Fruit fly (Drosophila melanogaster) whole organism, embryonic: ENCODE data around the gene superdeath.

Experiments used
- Abd-B ChIP-seq: fragments of 200-800 bp; sonication (Bioruptor generic); optimal IDR thresholded peaks from 2 replicates; lab custom pipeline; 2018; ENCODE audit warnings: missing biosample characterization, mild to moderate bottlenecking, missing genetic modification characterization, moderate library complexity
- Adf1 ChIP-seq: fragments of 200-800 bp; sonication (Bioruptor generic); IDR thresholded peaks from 2 replicates; pipeline ENCODE4 v1.3.6; 2022; ENCODE audit warnings: missing biosample characterization, missing genetic modification characterization
- Antp ChIP-seq: fragments of 200-800 bp; sonication (Bioruptor generic); optimal IDR thresholded peaks from 3 replicates; lab custom pipeline; 2016; ENCODE audit warnings: missing biosample characterization, missing genetic modification characterization
- Atf-2 ChIP-seq: fragments of 200-800 bp; sonication (Bioruptor generic); optimal IDR thresholded peaks from 2 replicates; lab custom pipeline; 2016; ENCODE audit warnings: missing biosample characterization, missing genetic modification characterization
- Atf6 ChIP-seq: fragments of 200-800 bp; sonication (Bioruptor generic); IDR thresholded peaks from 2 replicates; pipeline ENCODE4 v1.3.6; 2022; ENCODE audit warnings: missing biosample characterization, missing genetic modification characterization
- Bgb ChIP-seq: fragments of 200-800 bp; sonication (Bioruptor generic); IDR thresholded peaks from 2 replicates; pipeline ENCODE4 v1.3.6; 2022; ENCODE audit warnings: missing biosample characterization, missing genetic modification characterization; ENCODE audit not compliant: partially characterized antibody
- CG11247 ChIP-seq: fragments of 200-800 bp; sonication (Bioruptor generic); IDR thresholded peaks from 2 replicates; pipeline ENCODE4 v1.3.6; 2022; ENCODE audit warnings: missing biosample characterization, missing genetic modification characterization
- CG11456 ChIP-seq: fragments of 200-800 bp; sonication (Bioruptor generic); IDR thresholded peaks from 3 replicates; pipeline ENCODE4 v1.3.6; 2022; ENCODE audit warnings: missing biosample characterization, missing genetic modification characterization
- CG11723 ChIP-seq: fragments of 200-800 bp; sonication (Bioruptor generic); optimal IDR thresholded peaks from 2 replicates; lab custom pipeline; 2017; ENCODE audit warnings: missing biosample characterization, mild to moderate bottlenecking, missing genetic modification characterization
- CG12071 ChIP-seq: fragments of 200-800 bp; sonication (Bioruptor generic); optimal IDR thresholded peaks from 3 replicates; lab custom pipeline; 2018; ENCODE audit warnings: missing biosample characterization, mild to moderate bottlenecking, missing genetic modification characterization
- CG12219 ChIP-seq: fragments of 200-800 bp; sonication (Bioruptor generic); optimal IDR thresholded peaks from 3 replicates; lab custom pipeline; 2018; ENCODE audit warnings: missing biosample characterization, mild to moderate bottlenecking, missing genetic modification characterization
- CG12299 ChIP-seq: fragments of 200-800 bp; sonication (Bioruptor generic); optimal IDR thresholded peaks from 2 replicates; lab custom pipeline; 2018; ENCODE audit warnings: missing biosample characterization, mild to moderate bottlenecking, missing genetic modification characterization
- CG14050 ChIP-seq: fragments of 200-800 bp; sonication (Bioruptor generic); IDR thresholded peaks from 3 replicates; pipeline ENCODE4 v1.3.6; 2022; ENCODE audit warnings: missing biosample characterization, missing genetic modification characterization
- CG15011 ChIP-seq: fragments of 200-800 bp; sonication (Bioruptor generic); optimal IDR thresholded peaks from 3 replicates; lab custom pipeline; 2018; ENCODE audit warnings: missing biosample characterization, mild to moderate bottlenecking, missing genetic modification characterization
- CG15601 ChIP-seq: fragments of 200-800 bp; sonication (Bioruptor generic); optimal IDR thresholded peaks from 3 replicates; lab custom pipeline; 2019; ENCODE audit warnings: missing biosample characterization, mild to moderate bottlenecking, missing genetic modification characterization, moderate library complexity
- CG2199 ChIP-seq: fragments of 200-800 bp; sonication (Bioruptor generic); IDR thresholded peaks from 3 replicates; pipeline ENCODE4 v1.3.6; 2022; ENCODE audit warnings: missing biosample characterization, missing genetic modification characterization
- CG31224 ChIP-seq: fragments of 200-800 bp; sonication (Bioruptor generic); IDR thresholded peaks from 2 replicates; pipeline ENCODE4 v1.3.6; 2022; ENCODE audit warnings: missing biosample characterization, missing genetic modification characterization
- CG31388 ChIP-seq: fragments of 200-800 bp; sonication (Bioruptor generic); optimal IDR thresholded peaks from 2 replicates; lab custom pipeline; 2016; ENCODE audit warnings: missing biosample characterization, missing genetic modification characterization
- CG4328 ChIP-seq: fragments of 200-800 bp; sonication (Bioruptor generic); optimal IDR thresholded peaks from 3 replicates; lab custom pipeline; 2017; ENCODE audit warnings: missing biosample characterization, missing genetic modification reagents, missing genetic modification characterization
- CG4617 ChIP-seq: fragments of 200-800 bp; sonication (Bioruptor generic); optimal IDR thresholded peaks from 3 replicates; lab custom pipeline; 2016; ENCODE audit warnings: missing biosample characterization, missing genetic modification characterization, borderline replicate concordance
- CG4730 ChIP-seq: fragments of 200-800 bp; sonication (Bioruptor generic); IDR thresholded peaks from 2 replicates; pipeline ENCODE4 v1.3.6; 2022; ENCODE audit warnings: missing biosample characterization, missing genetic modification characterization
- CG7271 ChIP-seq: fragments of 200-800 bp; sonication (Bioruptor generic); optimal IDR thresholded peaks from 2 replicates; lab custom pipeline; 2018; ENCODE audit warnings: missing biosample characterization, mild to moderate bottlenecking, missing genetic modification characterization, moderate library complexity
- CG8924 ChIP-seq: fragments of 200-800 bp; optimal IDR thresholded peaks from 3 replicates; lab custom pipeline; 2019; ENCODE audit warnings: missing biosample characterization, mild to moderate bottlenecking, missing genetic modification characterization, moderate library complexity
- D ChIP-seq, 2 experiments: fragments of 200-800 bp in 1 of 2; fragments of >200 bp in 1 of 2; sonication (Bioruptor generic) in 1 of 2; optimal IDR thresholded peaks; 2 replicates in 1 of 2; 3 replicates in 1 of 2; lab custom pipeline; 2017; ENCODE audit warnings: mild to moderate bottlenecking in 1 of 2, missing biosample characterization in 1 of 2, missing genetic modification characterization in 1 of 2, missing genetic modification reagents in 1 of 2
- D19A ChIP-seq: fragments of 200-800 bp; optimal IDR thresholded peaks from 3 replicates; lab custom pipeline; 2019; ENCODE audit warnings: missing biosample characterization, mild to moderate bottlenecking, missing genetic modification characterization, moderate library complexity
- D19B ChIP-seq: fragments of 200-800 bp; sonication (Bioruptor generic); optimal IDR thresholded peaks from 2 replicates; lab custom pipeline; 2017; ENCODE audit warnings: missing biosample characterization, mild to moderate bottlenecking, missing genetic modification characterization
- MESR4 ChIP-seq: fragments of 200-800 bp; sonication (Bioruptor generic); optimal IDR thresholded peaks from 2 replicates; lab custom pipeline; 2018; ENCODE audit warnings: missing biosample characterization, mild to moderate bottlenecking, missing genetic modification characterization, moderate library complexity
- NC2β ChIP-seq: fragments of 200-800 bp; sonication (Bioruptor generic); optimal IDR thresholded peaks from 2 replicates; lab custom pipeline; 2016; ENCODE audit warnings: missing biosample characterization, missing genetic modification characterization
- NFAT ChIP-seq: fragments of 200-800 bp; sonication (Bioruptor generic); IDR thresholded peaks from 2 replicates; pipeline ENCODE4 v1.3.6; 2022; ENCODE audit warnings: missing biosample characterization, missing genetic modification characterization
- Sin3A ChIP-seq: fragments of >200 bp; optimal IDR thresholded peaks from 2 replicates; lab custom pipeline; 2018
- Usf ChIP-seq: fragments of 200-800 bp; sonication (Bioruptor generic); optimal IDR thresholded peaks from 2 replicates; lab custom pipeline; 2017; ENCODE audit warnings: missing genotype, missing biosample characterization, missing genetic modification characterization
- ash1 ChIP-seq: fragments of 200-800 bp; sonication (Bioruptor generic); optimal IDR thresholded peaks from 2 replicates; lab custom pipeline; 2018; ENCODE audit warnings: missing biosample characterization, mild to moderate bottlenecking, missing genetic modification characterization
- bowl ChIP-seq: fragments of 200-800 bp; sonication (Bioruptor generic); IDR thresholded peaks from 2 replicates; pipeline ENCODE4 v1.3.6; 2022; ENCODE audit warnings: missing biosample characterization, missing genetic modification characterization
- bsh ChIP-seq, 2 experiments: fragments of 200-800 bp; sonication (Bioruptor generic); optimal IDR thresholded peaks; 2 replicates each; lab custom pipeline; 2017 to 2018; ENCODE audit warnings: mild to moderate bottlenecking in 2 of 2, missing biosample characterization in 2 of 2, missing genetic modification characterization in 2 of 2, moderate library complexity in 1 of 2
- dmrt99B ChIP-seq: fragments of 200-800 bp; sonication (Bioruptor generic); optimal IDR thresholded peaks from 2 replicates; lab custom pipeline; 2018; ENCODE audit warnings: missing biosample characterization, mild to moderate bottlenecking, missing genetic modification characterization, moderate library complexity
- dysf ChIP-seq: fragments of 200-800 bp; sonication (Bioruptor generic); IDR thresholded peaks from 3 replicates; pipeline ENCODE4 v1.3.6; 2022; ENCODE audit warnings: missing biosample characterization, missing genetic modification characterization
- fu2 ChIP-seq: fragments of 200-800 bp; sonication (Bioruptor generic); optimal IDR thresholded peaks from 2 replicates; lab custom pipeline; 2016; ENCODE audit warnings: missing biosample characterization, missing genetic modification characterization
- grn ChIP-seq: fragments of 200-800 bp; sonication (Bioruptor generic); optimal IDR thresholded peaks from 3 replicates; lab custom pipeline; 2017; ENCODE audit warnings: missing biosample characterization, missing genetic modification characterization
- gro ChIP-seq: fragments of 200-800 bp; sonication (Bioruptor generic); optimal IDR thresholded peaks from 2 replicates; lab custom pipeline; 2016; ENCODE audit warnings: missing biosample characterization, missing genetic modification characterization
- hb ChIP-seq: fragments of 200-800 bp; sonication (Bioruptor generic); IDR thresholded peaks from 3 replicates; pipeline ENCODE4 v1.3.6; 2022; ENCODE audit warnings: missing biosample characterization, missing genetic modification characterization; ENCODE audit not compliant: partially characterized antibody
- otp ChIP-seq: fragments of 200-800 bp; sonication (Bioruptor generic); IDR thresholded peaks from 3 replicates; pipeline ENCODE4, ENCODE4 v1.3.6; 2022; ENCODE audit warnings: missing biosample characterization, missing genetic modification characterization
- pnt ChIP-seq: fragments of 200-800 bp; sonication (Bioruptor generic); optimal IDR thresholded peaks from 3 replicates; lab custom pipeline; 2016; ENCODE audit warnings: missing biosample characterization, missing genetic modification characterization
- pzg ChIP-seq: fragments of 200-800 bp; sonication (Bioruptor generic); optimal IDR thresholded peaks from 3 replicates; lab custom pipeline; 2018; ENCODE audit warnings: missing biosample characterization, mild to moderate bottlenecking, missing genetic modification characterization, moderate library complexity
- run ChIP-seq: fragments of 200-800 bp; sonication (Bioruptor generic); optimal IDR thresholded peaks from 3 replicates; lab custom pipeline; 2018; ENCODE audit warnings: missing biosample characterization, mild to moderate bottlenecking, missing genetic modification characterization
- sim ChIP-seq: fragments of 200-800 bp; sonication (Bioruptor generic); IDR thresholded peaks from 2 replicates; pipeline ENCODE4 v1.3.6; 2022; ENCODE audit warnings: missing biosample characterization, missing genetic modification characterization
- sob ChIP-seq: fragments of 200-800 bp; sonication (Bioruptor generic); IDR thresholded peaks from 2 replicates; pipeline ENCODE4 v1.3.6; 2022; ENCODE audit warnings: missing biosample characterization, missing genetic modification characterization
- ssp ChIP-seq: fragments of 200-800 bp; sonication (Bioruptor generic); IDR thresholded peaks from 2 replicates; pipeline ENCODE4 v1.3.6; 2022; ENCODE audit warnings: missing biosample characterization, missing genetic modification characterization
- stc ChIP-seq: fragments of 200-800 bp; sonication (Bioruptor generic); IDR thresholded peaks from 2 replicates; pipeline ENCODE4 v1.3.6; 2022; ENCODE audit warnings: missing biosample characterization, missing genetic modification characterization
- ttk ChIP-seq: fragments of 200-800 bp; sonication (Bioruptor generic); IDR thresholded peaks from 2 replicates; pipeline ENCODE4 v2.1.2; 2022; ENCODE audit warnings: missing biosample characterization, missing genetic modification characterization
- unpg ChIP-seq: fragments of 200-800 bp; sonication (Bioruptor generic); optimal IDR thresholded peaks from 3 replicates; lab custom pipeline; 2018; ENCODE audit warnings: missing biosample characterization, mild to moderate bottlenecking, missing genetic modification characterization, moderate library complexity
- zfh2 ChIP-seq: fragments of 200-800 bp; sonication (Bioruptor generic); optimal IDR thresholded peaks from 2 replicates; lab custom pipeline; 2016; ENCODE audit warnings: missing biosample characterization, missing genetic modification characterization

Gene superdeath

dm6 chr3R:29124128-29124527 is 14.3 kb upstream of the superdeath start (continued):
- TF ChIP-seq D (optimal IDR thresholded peaks at IDR 0.05; lab: Kevin White, UChicago) (no peak), D (GFP tag; optimal IDR thresholded peaks at IDR 0.05; lab: Kevin White, UChicago) (peak; percentile 52), Antp (peak; percentile 81), CG15011 (GFP tag; lab: Kevin White, UChicago) (no peak), CG31388 (no peak), sim (GFP tag; lab: Robert Waterston, UW) (no peak), CG2199 (GFP tag; lab: Robert Waterston, UW) (no peak), Sin3A (lab: Kevin White, UChicago) (no peak), pnt (GFP tag; lab: Kevin White, UChicago) (peak; percentile 78), ash1 (GFP tag; lab: Kevin White, UChicago) (no peak), D19B (GFP tag; lab: Kevin White, UChicago) (peak; percentile 22), zfh2 (peak; percentile 76), pzg (no peak), CG14050 (GFP tag; lab: Robert Waterston, UW) (peak; percentile 60), MESR4 (GFP tag; lab: Kevin White, UChicago) (no peak), CG4328 (GFP tag; lab: Kevin White, UChicago) (no peak), CG31224 (0 out of 2 replicates have a peak, but pooled peaks have one; percentile 36), dysf (GFP tag; lab: Robert Waterston, UW) (peak; percentile 76), CG11247 (GFP tag; lab: Robert Waterston, UW) (peak; percentile 74), ssp (GFP tag; lab: Robert Waterston, UW) (peak; percentile 44; the same call in 1 of the 2 replicates), bsh (GFP tag; optimal IDR thresholded peaks at IDR 0.05; lab: Kevin White, UChicago) (peak in 1 of 2 experiments; percentile 74), NFAT (GFP tag; lab: Robert Waterston, UW) (peak; percentile 60; the same call in 1 of the 2 replicates), gro (GFP tag; lab: Kevin White, UChicago) (peak; percentile 35), Atf-2 (GFP tag; lab: Kevin White, UChicago) (peak; percentile 29), dmrt99B (no peak), Usf (GFP tag; lab: Kevin White, UChicago) (peak; percentile 2), CG11723 (GFP tag; lab: Kevin White, UChicago) (no peak), CG11456 (GFP tag; lab: Robert Waterston, UW) (peak; percentile 70; the same call in 2 of the 3 replicates), grn (GFP tag; lab: Kevin White, UChicago) (peak; percentile 81), NC2β (GFP tag; lab: Kevin White, UChicago) (peak; percentile 32), CG12299 (tag; lab: Kevin White, UChicago) (no peak), stc (GFP tag; lab: Robert Waterston, UW) (peak; percentile 72), CG4730 (GFP tag; lab: Robert Waterston, UW) (peak; percentile 67), Atf6 (GFP tag; lab: Robert Waterston, UW) (peak; percentile 48; the same call in 1 of the 2 replicates), D19A (peak; percentile 44), sob (peak; percentile 72), unpg (peak; percentile 78), Adf1 (GFP tag; lab: Robert Waterston, UW) (no peak), bowl (no peak), CG4617 (GFP tag; lab: Kevin White, UChicago) (no peak), hb (GFP tag; lab: Robert Waterston, UW) (no peak), CG7271 (tag; lab: Kevin White, UChicago) (no peak), Abd-B (GFP tag; lab: Kevin White, UChicago) (peak; percentile 53), CG8924 (peak; percentile 58), otp (GFP tag; lab: Robert Waterston, UW) (peak; percentile 61; the same call in 1 of the 3 replicates), CG12071 (GFP tag; lab: Kevin White, UChicago) (peak; percentile 28), ttk (GFP tag; lab: Robert Waterston, UW) (peak; percentile 73), fu2 (GFP tag; lab: Kevin White, UChicago) (no peak), run (tag; lab: Kevin White, UChicago) (no peak), Bgb (GFP tag; lab: Robert Waterston, UW) (no peak), CG12219 (GFP tag; lab: Kevin White, UChicago) (peak; percentile 65), CG15601 (tag; lab: Kevin White, UChicago) (peak; percentile 19)
